Worm (Caenorhabditis elegans) whole organism, L3 larva: ENCODE results near the gene R02C2.7.

Experiments
- ZK546.5 ChIP-seq: sonication (generic microtip); optimal IDR thresholded peaks from 2 replicates; lab custom pipeline; 2017; ENCODE audit warnings: missing biosample characterization, missing genetic modification characterization
- ama-1 ChIP-seq: fragments of 150-350 bp; optimal IDR thresholded peaks from 2 replicates; lab custom pipeline; 2018
- ceh-28 ChIP-seq: fragments of 150-350 bp; optimal IDR thresholded peaks from 2 replicates; lab custom pipeline; 2014; ENCODE audit warnings: missing biosample characterization, missing genetic modification reagents, missing genetic modification characterization
- ceh-9 ChIP-seq: sonication (generic microtip); optimal IDR thresholded peaks from 2 replicates; lab custom pipeline; 2018; ENCODE audit warnings: missing biosample characterization, missing genetic modification characterization
- egl-27 ChIP-seq: sonication (generic microtip); optimal IDR thresholded peaks from 4 replicates; lab custom pipeline; 2017; ENCODE audit warnings: missing biosample characterization, missing genetic modification reagents, missing genetic modification characterization
- elt-1 ChIP-seq: fragments of 150-350 bp; optimal IDR thresholded peaks from 2 replicates; lab custom pipeline; 2014; ENCODE audit warnings: missing biosample characterization, missing genetic modification characterization
- lin-39 ChIP-seq: fragments of 150-350 bp; optimal IDR thresholded peaks from 2 replicates; lab custom pipeline; 2018; ENCODE audit warnings: missing biosample characterization, missing genetic modification reagents, missing genetic modification characterization
- nfya-1 ChIP-seq: sonication (generic microtip); optimal IDR thresholded peaks from 2 replicates; lab custom pipeline; 2017; ENCODE audit warnings: missing genetic modification characterization, mild to moderate bottlenecking, missing compliant biosample characterization, antibody characterized with exemption, moderate library complexity; ENCODE audit not compliant: insufficient read depth
- nhr-23 ChIP-seq: fragments of 150-350 bp; optimal IDR thresholded peaks from 2 replicates; lab custom pipeline; 2014; ENCODE audit warnings: missing biosample characterization, missing genetic modification reagents, missing genetic modification characterization
- nhr-28 ChIP-seq: fragments of 150-350 bp; optimal IDR thresholded peaks from 2 replicates; lab custom pipeline; 2014; ENCODE audit warnings: missing biosample characterization, missing genetic modification characterization
- nhr-77 ChIP-seq: fragments of 150-350 bp; optimal IDR thresholded peaks from 2 replicates; lab custom pipeline; 2014; ENCODE audit warnings: missing biosample characterization, missing genetic modification characterization
- pqm-1 ChIP-seq: fragments of 150-350 bp; optimal IDR thresholded peaks from 2 replicates; lab custom pipeline; 2017; ENCODE audit warnings: missing biosample characterization, missing genetic modification characterization, inconsistent platforms
- unc-62 ChIP-seq: fragments of 150-350 bp; sonication (generic microtip); optimal IDR thresholded peaks from 4 replicates; lab custom pipeline; 2014; ENCODE audit warnings: missing biosample characterization, missing genetic modification reagents, missing genetic modification characterization
- ztf-4 ChIP-seq: fragments of 150-350 bp; optimal IDR thresholded peaks from 2 replicates; lab custom pipeline; 2014; ENCODE audit warnings: missing biosample characterization, missing genetic modification characterization

DNA sequence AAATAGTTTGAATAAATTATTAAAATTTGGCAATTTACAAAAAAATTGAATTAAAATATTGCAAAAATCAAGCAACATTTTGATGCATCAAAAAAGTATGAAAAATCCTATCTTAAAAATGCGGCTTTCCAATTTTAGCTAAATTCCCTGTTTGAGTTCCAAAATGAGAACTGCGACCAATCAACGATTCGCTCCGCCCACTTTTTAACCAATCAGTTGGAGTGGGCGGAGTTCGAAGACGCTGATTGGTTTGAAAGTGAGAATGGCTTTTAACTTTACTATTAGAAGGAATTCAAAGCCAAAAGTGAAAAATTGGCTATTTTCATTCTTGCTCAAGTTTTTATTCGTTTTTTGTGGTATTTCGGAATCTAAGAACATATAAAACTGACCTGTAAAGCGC is 5.2 kb upstream of the R02C2.7 start:
- TF ChIP-seq ama-1 (lab: Kevin White, UChicago) (no peak), nfya-1 (peak; percentile 81), nhr-77 (tag; lab: Kevin White, UChicago) (no peak), ztf-4 (tag; lab: Kevin White, UChicago) (no peak), nhr-23 (tag; lab: Kevin White, UChicago) (no peak), lin-39 (no peak), ceh-28 (no peak), pqm-1 (tag; lab: Kevin White, UChicago) (no peak), nhr-28 (no peak), ceh-9 (tag; lab: Kevin White, UChicago) (no peak), ZK546.5 (tag; lab: Kevin White, UChicago) (no peak), unc-62 (no peak), egl-27 (tag; lab: Kevin White, UChicago) (no peak), elt-1 (tag; lab: Kevin White, UChicago) (no peak)
